Worm (Caenorhabditis elegans) whole organism, early embryonic: ENCODE data around the gene C08F11.1.
"Not testable (repeated sequence)": the region's sequence is repeated elsewhere in the genome, so short reads cannot be mapped to it uniquely, and the experiment has no call there.

Experiments
- F13C5.2 ChIP-seq: sonication (generic microtip); optimal IDR thresholded peaks from 2 replicates; lab custom pipeline; 2017; ENCODE audit warnings: mild to moderate bottlenecking, missing genetic modification characterization, inconsistent platforms, missing compliant biosample characterization
- ama-1 ChIP-seq: fragments of 150-350 bp; optimal IDR thresholded peaks from 2 replicates; lab custom pipeline; 2014
- flt-1 ChIP-seq: fragments of 200-800 bp; sonication (Bioruptor generic); IDR thresholded peaks from 2 replicates; pipeline ENCODE4 v1.3.6; 2022; ENCODE audit warnings: missing genetic modification characterization, missing compliant biosample characterization
- pes-1 ChIP-seq: fragments of 200-800 bp; sonication (Bioruptor generic); IDR thresholded peaks from 2 replicates; pipeline ENCODE4 v1.3.6; 2022; ENCODE audit warnings: missing genetic modification reagents, missing genetic modification characterization, missing compliant biosample characterization
- sea-1 ChIP-seq: fragments of 200-800 bp; sonication (Bioruptor generic); conservative IDR thresholded peaks from 2 replicates; pipeline ENCODE4 v1.3.6; 2022; ENCODE audit warnings: missing genetic modification characterization, missing compliant biosample characterization

- TF ChIP-seq ama-1 (lab: Kevin White, UChicago); sea-1; flt-1 (GFP tag; lab: Robert Waterston, UW); F13C5.2; pes-1 (GFP tag; lab: Robert Waterston, UW): not testable (repeated sequence)
These were observed 28.4 kb downstream of the C08F11.1 start, which contains the start of gene Y45F10C.6 for ce11 chrIV:13652023-13652422.
